Worm (Caenorhabditis elegans) whole organism, early embryonic: Measurements from ENCODE around the gene ZK418.5.

ENCODE experiments used
- B0310.2 ChIP-seq: sonication (generic microtip); optimal IDR thresholded peaks from 2 replicates; lab custom pipeline; 2016; ENCODE audit warnings: mild to moderate bottlenecking, missing genetic modification characterization, missing compliant biosample characterization
- aly-1 ChIP-seq: sonication (generic microtip); optimal IDR thresholded peaks from 2 replicates; lab custom pipeline; 2016; ENCODE audit warnings: missing genetic modification characterization, missing compliant biosample characterization
- ama-1 ChIP-seq: fragments of 150-350 bp; optimal IDR thresholded peaks from 2 replicates; lab custom pipeline; 2014
- ceh-13 ChIP-seq: fragments of 200-800 bp; sonication (Bioruptor generic); optimal IDR thresholded peaks from 2 replicates; lab custom pipeline; 2018; ENCODE audit warnings: mild to moderate bottlenecking, missing genetic modification characterization, missing compliant biosample characterization
- ceh-36 ChIP-seq: sonication (generic microtip); optimal IDR thresholded peaks from 2 replicates; lab custom pipeline; 2016; ENCODE audit warnings: missing genetic modification characterization, inconsistent platforms, missing compliant biosample characterization
- ets-7 ChIP-seq: sonication (generic microtip); optimal IDR thresholded peaks from 2 replicates; lab custom pipeline; 2016; ENCODE audit warnings: missing genotype, missing genetic modification characterization, missing compliant biosample characterization
- flt-1 ChIP-seq: fragments of 200-800 bp; sonication (Bioruptor generic); IDR thresholded peaks from 2 replicates; pipeline ENCODE4 v1.3.6; 2022; ENCODE audit warnings: missing genetic modification characterization, missing compliant biosample characterization
- hmbx-1 ChIP-seq: sonication (generic microtip); optimal IDR thresholded peaks from 2 replicates; lab custom pipeline; 2016; ENCODE audit warnings: mild to moderate bottlenecking, missing genetic modification characterization, missing compliant biosample characterization
- hnd-1 ChIP-seq: sonication (generic microtip); optimal IDR thresholded peaks from 2 replicates; lab custom pipeline; 2016; ENCODE audit warnings: missing genetic modification characterization, missing compliant biosample characterization
- scrt-1 ChIP-seq: fragments of 200-800 bp; sonication (Bioruptor generic); IDR thresholded peaks from 2 replicates; pipeline ENCODE4 v1.3.6; 2022; ENCODE audit warnings: missing genetic modification characterization, missing compliant biosample characterization
- tra-4 ChIP-seq: sonication (generic microtip); optimal IDR thresholded peaks from 2 replicates; lab custom pipeline; 2017; ENCODE audit warnings: missing genetic modification characterization, missing compliant biosample characterization

ce11 chrIII:7095156-7095555 lies 21.5 kb upstream of the ZK418.5 start, which contains the start of gene nhr-9:
- TF ChIP-seq ama-1 (no peak), scrt-1 (GFP tag; lab: Robert Waterston, UW) (no peak), B0310.2 (tag; lab: Kevin White, UChicago) (no peak), hnd-1 (tag; lab: Kevin White, UChicago) (no peak), ceh-13 (GFP tag; lab: Kevin White, UChicago) (no peak), tra-4 (tag; lab: Kevin White, UChicago) (no peak), ets-7 (tag; lab: Kevin White, UChicago) (no peak), hmbx-1 (tag; lab: Kevin White, UChicago) (no peak), flt-1 (GFP tag; lab: Robert Waterston, UW) (no peak), ceh-36 (tag; lab: Kevin White, UChicago) (no peak), aly-1 (tag; lab: Kevin White, UChicago) (no peak)
